Worm (Caenorhabditis elegans) whole organism, dauer: ENCODE measurements around the gene K02G10.15.

Experiments
- unc-62 ChIP-seq: sonication (generic microtip); optimal IDR thresholded peaks from 2 replicates; lab custom pipeline; 2017; ENCODE audit warnings: missing biosample characterization, missing genetic modification reagents, missing genetic modification characterization

Gene K02G10.15

ce11 chrX:4685579-4685978 is 3.1 kb upstream of the K02G10.15 start:
- no peak for TF ChIP-seq unc-62

- TF ChIP-seq unc-62: no peak
These were observed 4.5 kb downstream of the K02G10.15 start, which contains the start of gene flp-11 for ce11 chrX:4678029-4678428. TSS of gene flp-11 (minus strand) at chrX:4678129.

ce11 chrX:4676702-4677101 is 5.8 kb downstream of the K02G10.15 start:
- TF ChIP-seq unc-62: no peak

ce11 chrX:4673165-4673756 is 9.3 kb downstream of the K02G10.15 start, which contains the start of gene tmem-135:
TSS of gene tmem-135 (plus strand) at chrX:4673706.
- TF ChIP-seq unc-62: no peak

- no peak for TF ChIP-seq unc-62
These were observed 10.7 kb downstream of the K02G10.15 start for ce11 chrX:4671837-4672236.

ce11 chrX:4667788-4668187 is 14.7 kb downstream of the K02G10.15 start, which contains the start of gene mfsd-12:
TSS of gene mfsd-12 (plus strand) at chrX:4668088.
- no peak for TF ChIP-seq unc-62

- no peak for TF ChIP-seq unc-62
These were observed 17.9 kb downstream of the K02G10.15 start for ce11 chrX:4664649-4665048.

ce11 chrX:4662964-4663684 is 19.4 kb downstream of the K02G10.15 start:
- no peak for TF ChIP-seq unc-62

ce11 chrX:4662293-4662825 is 20.2 kb downstream of the K02G10.15 start:
- no peak for TF ChIP-seq unc-62

ce11 chrX:4660268-4660880 is 22.1 kb downstream of the K02G10.15 start, which contains the start of gene nhr-45:
TSS of gene nhr-45 (minus strand) at chrX:4660318.
- TF ChIP-seq unc-62: no peak

ce11 chrX:4658706-4659105 is 23.8 kb downstream of the K02G10.15 start:
- no peak for TF ChIP-seq unc-62

- no peak for TF ChIP-seq unc-62
These were observed 24.2 kb downstream of the K02G10.15 start for ce11 chrX:4658303-4658702.

- TF ChIP-seq unc-62: no peak
These were observed 24.9 kb downstream of the K02G10.15 start for ce11 chrX:4657577-4657976.

- no peak for TF ChIP-seq unc-62
These were observed 28.5 kb downstream of the K02G10.15 start, which contains the start of gene ceh-1 for ce11 chrX:4654057-4654456. TSS of gene ceh-1 (minus strand) at chrX:4654157.

- no peak for TF ChIP-seq unc-62
These were observed 29.6 kb downstream of the K02G10.15 start for ce11 chrX:4652950-4653349.

- TF ChIP-seq unc-62: no peak
These were observed 31.1 kb downstream of the K02G10.15 start for ce11 chrX:4651428-4651827.

- TF ChIP-seq unc-62: no peak
These were observed 33.4 kb downstream of the K02G10.15 start, which contains the start of gene ent-5 for ce11 chrX:4649097-4649496. TSS of gene ent-5 (minus strand) at chrX:4649197.
